Worm (Caenorhabditis elegans) whole organism, L2 larva: ENCODE results near the gene F54F7.10.

ENCODE experiments used
- C34F6.9 ChIP-seq: fragments of 150-350 bp; optimal IDR thresholded peaks from 2 replicates; lab custom pipeline; 2014; ENCODE audit warnings: missing biosample characterization, missing genetic modification characterization
- R02D3.7 ChIP-seq: fragments of 150-350 bp; optimal IDR thresholded peaks from 2 replicates; lab custom pipeline; 2014; ENCODE audit warnings: missing biosample characterization, missing genetic modification characterization
- Y55F3AM.14 ChIP-seq: fragments of 200-800 bp; sonication (Bioruptor generic); optimal IDR thresholded peaks from 2 replicates; lab custom pipeline; 2018; ENCODE audit warnings: mild to moderate bottlenecking, missing genetic modification characterization, missing compliant biosample characterization
- alr-1 ChIP-seq: fragments of 150-350 bp; optimal IDR thresholded peaks from 2 replicates; lab custom pipeline; 2014; ENCODE audit warnings: missing biosample characterization, missing genetic modification characterization
- aly-2 ChIP-seq: fragments of 150-350 bp; optimal IDR thresholded peaks from 2 replicates; lab custom pipeline; 2014; ENCODE audit warnings: missing biosample characterization, missing genetic modification characterization
- ama-1 ChIP-seq: fragments of 150-350 bp; optimal IDR thresholded peaks from 2 replicates; lab custom pipeline; 2018; ENCODE audit warnings: inconsistent platforms
- blmp-1 ChIP-seq: sonication (generic microtip); optimal IDR thresholded peaks from 2 replicates; lab custom pipeline; 2017; ENCODE audit warnings: missing genetic modification characterization, mild to moderate bottlenecking, missing compliant biosample characterization, antibody characterized with exemption, moderate library complexity; ENCODE audit not compliant: insufficient read depth
- ceh-82 ChIP-seq: fragments of 150-350 bp; optimal IDR thresholded peaks from 2 replicates; lab custom pipeline; 2014; ENCODE audit warnings: missing biosample characterization, missing genetic modification characterization
- egl-27 ChIP-seq: sonication (generic microtip); optimal IDR thresholded peaks from 3 replicates; lab custom pipeline; 2017; ENCODE audit warnings: missing biosample characterization, missing genetic modification reagents, missing genetic modification characterization
- elt-1 ChIP-seq: fragments of 150-350 bp; optimal IDR thresholded peaks from 2 replicates; lab custom pipeline; 2014; ENCODE audit warnings: missing biosample characterization, missing genetic modification characterization
- elt-3 ChIP-seq: sonication (generic microtip); optimal IDR thresholded peaks from 2 replicates; lab custom pipeline; 2017; ENCODE audit warnings: missing biosample characterization, missing genetic modification characterization
- fos-1 ChIP-seq: fragments of 150-350 bp; optimal IDR thresholded peaks from 2 replicates; lab custom pipeline; 2014; ENCODE audit warnings: missing biosample characterization, missing genetic modification characterization
- lin-11 ChIP-seq: fragments of 150-350 bp; sonication (generic microtip); optimal IDR thresholded peaks from 2 replicates; lab custom pipeline; 2014; ENCODE audit warnings: missing biosample characterization, missing genetic modification characterization, inconsistent platforms, mixed read lengths
- lin-13 ChIP-seq: fragments of 150-350 bp; optimal IDR thresholded peaks from 2 replicates; lab custom pipeline; 2014; ENCODE audit warnings: missing biosample characterization, missing genetic modification reagents, missing genetic modification characterization
- mab-5 ChIP-seq: fragments of 150-350 bp; optimal IDR thresholded peaks from 2 replicates; lab custom pipeline; 2014; ENCODE audit warnings: missing biosample characterization, missing genetic modification characterization
- mbf-1 ChIP-seq: sonication (generic microtip); optimal IDR thresholded peaks from 2 replicates; lab custom pipeline; 2017; ENCODE audit warnings: missing biosample characterization, missing genetic modification characterization
- mdl-1 ChIP-seq, 2 experiments: fragments of 150-350 bp in 1 of 2; sonication (generic microtip) in 1 of 2; optimal IDR thresholded peaks; 2 replicates each; lab custom pipeline; 2017; ENCODE audit warnings: missing biosample characterization in 2 of 2, missing genetic modification characterization in 2 of 2
- nhr-10 ChIP-seq: sonication (generic microtip); optimal IDR thresholded peaks from 2 replicates; lab custom pipeline; 2017; ENCODE audit warnings: missing biosample characterization, missing genetic modification characterization
- nhr-11 ChIP-seq: fragments of 150-350 bp; optimal IDR thresholded peaks from 2 replicates; lab custom pipeline; 2014; ENCODE audit warnings: missing biosample characterization, missing genetic modification characterization
- nhr-12 ChIP-seq: fragments of 150-350 bp; optimal IDR thresholded peaks from 2 replicates; lab custom pipeline; 2014; ENCODE audit warnings: missing biosample characterization, missing genetic modification characterization
- nhr-129 ChIP-seq: fragments of 150-350 bp; optimal IDR thresholded peaks from 2 replicates; lab custom pipeline; 2014; ENCODE audit warnings: missing biosample characterization, missing genetic modification characterization
- nhr-21 ChIP-seq: fragments of 150-350 bp; optimal IDR thresholded peaks from 2 replicates; lab custom pipeline; 2014; ENCODE audit warnings: missing biosample characterization, missing genetic modification characterization
- nhr-23 ChIP-seq: fragments of 150-350 bp; optimal IDR thresholded peaks from 2 replicates; lab custom pipeline; 2014; ENCODE audit warnings: missing biosample characterization, missing genetic modification reagents, missing genetic modification characterization
- nhr-6 ChIP-seq: fragments of 150-350 bp; optimal IDR thresholded peaks from 2 replicates; lab custom pipeline; 2014; ENCODE audit warnings: missing biosample characterization, missing genetic modification characterization
- peb-1 ChIP-seq: fragments of 150-350 bp; optimal IDR thresholded peaks from 2 replicates; lab custom pipeline; 2014; ENCODE audit warnings: missing biosample characterization, missing genetic modification characterization
- sem-4 ChIP-seq: fragments of 150-350 bp; optimal IDR thresholded peaks from 2 replicates; lab custom pipeline; 2014; ENCODE audit warnings: missing biosample characterization, missing genetic modification reagents, missing genetic modification characterization
- sma-9 ChIP-seq, 2 experiments: fragments of 150-350 bp in 1 of 2; sonication (generic microtip) in 1 of 2; optimal IDR thresholded peaks; 2 replicates each; lab custom pipeline; 2014 to 2016; ENCODE audit warnings: missing genetic modification characterization in 2 of 2, mild to moderate bottlenecking in 1 of 2, missing biosample characterization in 1 of 2, missing compliant biosample characterization in 1 of 2, missing genetic modification reagents in 1 of 2, moderate library complexity in 1 of 2
- unc-39 ChIP-seq: fragments of 150-350 bp; optimal IDR thresholded peaks from 2 replicates; lab custom pipeline; 2014; ENCODE audit warnings: missing biosample characterization, missing genetic modification characterization
- unc-55 ChIP-seq: fragments of 150-350 bp; sonication (generic microtip); optimal IDR thresholded peaks from 3 replicates; lab custom pipeline; 2014; ENCODE audit warnings: missing biosample characterization, missing genetic modification reagents, missing genetic modification characterization
- zag-1 ChIP-seq: fragments of 150-350 bp; optimal IDR thresholded peaks from 2 replicates; lab custom pipeline; 2014; ENCODE audit warnings: missing biosample characterization, missing genetic modification characterization
- ztf-1 ChIP-seq: fragments of 200-800 bp; sonication (Bioruptor generic); conservative IDR thresholded peaks from 2 replicates; pipeline ENCODE4 v1.3.6; 2022; ENCODE audit warnings: missing genetic modification characterization, missing compliant biosample characterization

The F54F7.10 gene

DNA sequence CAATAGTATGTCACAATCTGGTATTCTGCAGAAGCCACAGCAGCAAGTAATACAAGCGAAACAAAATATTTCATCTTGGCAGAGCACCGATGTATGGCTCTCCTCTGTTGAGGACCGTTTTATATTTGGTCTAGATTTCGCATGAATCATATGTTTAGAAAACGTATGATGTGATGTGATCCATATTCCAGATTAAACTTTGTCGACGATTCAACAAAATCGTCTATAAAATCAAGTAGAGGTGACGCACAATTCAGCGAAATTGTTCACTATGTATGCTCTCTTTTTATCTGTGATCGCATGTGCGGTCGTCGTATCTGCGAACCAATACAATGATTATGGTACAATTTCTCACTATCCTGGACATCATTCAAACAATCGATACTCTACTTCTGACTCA lies 16.5 kb downstream of the F54F7.10 start, which contains the start of the genes Y62H9A.3 and Y62H9A.4:
TSS of gene Y62H9A.3 (minus strand) at position 101 of the 400 bp plus-strand sequence.
TSS of gene Y62H9A.4 (plus strand) at position 256 of the 400 bp plus-strand sequence.
- TF ChIP-seq lin-11 (tag; lab: Kevin White, UChicago), result no peak
- no peak for TF ChIP-seq mdl-1 (tag; optimal IDR thresholded peaks at IDR 0.05; lab: Kevin White, UChicago)
- TF ChIP-seq alr-1 (tag; lab: Kevin White, UChicago), result no peak
- no peak for TF ChIP-seq lin-13

DNA sequence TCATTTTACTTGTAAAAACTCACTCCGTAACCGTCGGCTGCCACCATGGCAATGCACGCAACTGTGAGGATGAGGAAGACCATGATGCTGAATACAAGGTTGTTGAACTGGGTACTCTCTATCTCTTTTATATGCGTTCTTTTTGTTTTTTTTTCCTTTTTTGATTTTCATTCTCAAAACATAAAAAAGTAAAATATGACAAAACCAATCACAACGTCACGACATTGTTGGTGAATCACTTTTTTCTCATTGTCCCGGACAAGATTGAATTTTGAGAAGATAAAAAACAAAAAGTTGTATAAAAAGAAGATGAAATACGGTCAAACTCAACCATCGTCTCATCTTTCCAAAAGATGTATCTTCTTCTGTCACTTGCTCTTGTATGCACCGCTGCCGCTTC lies 19.4 kb downstream of the F54F7.10 start, which contains the start of the genes Y62H9A.5 and ule-5:
TSS of gene Y62H9A.5 (minus strand) at position 101 of the 400 bp plus-strand sequence.
TSS of gene ule-5 (plus strand) at position 328 of the 400 bp plus-strand sequence.
- TF ChIP-seq nhr-23 (tag; lab: Kevin White, UChicago) (no peak), nhr-11 (tag; lab: Kevin White, UChicago) (no peak), egl-27 (tag; lab: Kevin White, UChicago) (no peak), mdl-1 (tag; optimal IDR thresholded peaks at IDR 0.05; lab: Kevin White, UChicago) (no peak), nhr-10 (tag; lab: Kevin White, UChicago) (no peak), nhr-21 (tag; lab: Kevin White, UChicago) (no peak), peb-1 (tag; lab: Kevin White, UChicago) (no peak)

DNA sequence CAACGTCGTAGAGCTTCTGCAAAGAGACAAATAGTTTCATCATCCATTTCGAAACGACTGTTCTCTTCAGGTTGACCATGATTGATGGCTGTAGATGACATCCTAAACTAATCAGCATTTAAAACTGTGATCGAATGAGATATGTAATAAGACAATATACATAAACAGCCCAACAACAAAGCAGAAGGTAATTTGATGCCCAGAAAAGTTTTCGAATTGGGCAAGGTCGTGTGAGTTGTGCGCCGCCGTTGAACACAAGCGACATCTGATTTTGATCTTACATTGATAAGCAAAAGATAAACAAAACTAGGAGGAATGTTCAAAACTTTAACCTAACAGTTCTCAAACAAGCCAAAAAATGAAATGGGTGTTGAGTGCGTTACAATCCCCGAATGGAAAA lies 22.2 kb downstream of the F54F7.10 start, which contains the start of gene Y62H9A.7:
TSS of gene Y62H9A.7 (minus strand) at position 101 of the 400 bp plus-strand sequence.
- TF ChIP-seq Y55F3AM.14 (GFP tag; lab: Kevin White, UChicago), result no peak

DNA sequence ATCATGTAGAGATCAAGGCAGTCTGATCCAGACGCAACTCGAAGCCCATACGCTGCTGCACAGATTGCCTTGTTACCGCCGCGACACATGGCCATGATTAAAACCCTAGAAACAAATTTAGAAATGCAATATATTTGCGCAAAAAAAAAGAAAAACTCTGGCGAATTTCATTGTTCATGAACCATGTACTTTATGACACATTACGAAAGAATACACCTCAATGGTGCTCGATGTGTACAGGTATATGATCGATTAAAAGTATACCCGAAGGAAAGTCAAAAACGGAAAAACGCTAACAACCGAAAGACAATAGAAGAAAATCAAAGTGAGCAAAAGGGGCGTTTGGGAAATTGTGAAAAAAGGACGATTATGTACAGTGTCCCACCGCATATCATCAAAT lies 28.9 kb downstream of the F54F7.10 start, which contains the start of gene Y62H9A.8:
TSS of gene Y62H9A.8 (minus strand) at position 101 of the 400 bp plus-strand sequence.
- no peak for TF ChIP-seq R02D3.7 (tag; lab: Kevin White, UChicago)
- TF ChIP-seq fos-1 (tag; lab: Kevin White, UChicago), result no peak
- no peak for TF ChIP-seq ceh-82 (tag; lab: Kevin White, UChicago)
- TF ChIP-seq zag-1 (tag; lab: Kevin White, UChicago), result no peak
- TF ChIP-seq unc-55 (GFP tag; lab: Kevin White, UChicago), result no peak
- TF ChIP-seq nhr-12, result no peak
- TF ChIP-seq peb-1 (tag; lab: Kevin White, UChicago), result no peak
- no peak for TF ChIP-seq lin-11 (tag; lab: Kevin White, UChicago)
- TF ChIP-seq mab-5 (tag; lab: Kevin White, UChicago), result no peak
- TF ChIP-seq blmp-1, result no peak
- TF ChIP-seq C34F6.9 (tag; lab: Kevin White, UChicago), result no peak
- TF ChIP-seq sem-4, result no peak
- TF ChIP-seq mbf-1 (tag; lab: Kevin White, UChicago), result no peak
- no peak for TF ChIP-seq unc-39 (tag; lab: Kevin White, UChicago)
- no peak for TF ChIP-seq nhr-129 (tag; lab: Kevin White, UChicago)
- no peak for TF ChIP-seq egl-27 (tag; lab: Kevin White, UChicago)
- no peak for TF ChIP-seq ama-1 (lab: Kevin White, UChicago)
- TF ChIP-seq, all 48 proteins: peak for 0

DNA sequence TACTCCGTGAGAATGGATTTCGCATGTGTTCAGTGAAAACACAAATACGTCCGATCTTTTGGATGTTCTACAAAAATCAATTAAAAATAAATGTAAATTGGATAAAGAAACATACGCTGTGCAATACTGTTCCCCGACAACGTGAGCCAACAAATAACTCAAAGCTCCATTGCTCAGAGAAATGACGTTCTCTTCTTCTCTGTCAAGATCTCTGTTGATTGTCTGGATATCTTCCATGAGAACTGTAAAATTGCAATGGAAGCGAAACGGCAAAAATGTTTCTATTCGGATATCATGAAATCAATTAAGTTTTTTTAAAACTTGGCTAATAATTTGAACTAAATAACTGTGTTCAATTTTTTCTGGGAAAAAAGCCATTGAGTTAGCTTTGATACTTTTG lies 33.3 kb downstream of the F54F7.10 start:
- no peak for TF ChIP-seq zag-1 (tag; lab: Kevin White, UChicago)
- no peak for TF ChIP-seq ztf-1
- TF ChIP-seq elt-3, result no peak
- no peak for TF ChIP-seq nhr-6
- TF ChIP-seq egl-27 (tag; lab: Kevin White, UChicago), result no peak
- no peak for TF ChIP-seq lin-11 (tag; lab: Kevin White, UChicago)

DNA sequence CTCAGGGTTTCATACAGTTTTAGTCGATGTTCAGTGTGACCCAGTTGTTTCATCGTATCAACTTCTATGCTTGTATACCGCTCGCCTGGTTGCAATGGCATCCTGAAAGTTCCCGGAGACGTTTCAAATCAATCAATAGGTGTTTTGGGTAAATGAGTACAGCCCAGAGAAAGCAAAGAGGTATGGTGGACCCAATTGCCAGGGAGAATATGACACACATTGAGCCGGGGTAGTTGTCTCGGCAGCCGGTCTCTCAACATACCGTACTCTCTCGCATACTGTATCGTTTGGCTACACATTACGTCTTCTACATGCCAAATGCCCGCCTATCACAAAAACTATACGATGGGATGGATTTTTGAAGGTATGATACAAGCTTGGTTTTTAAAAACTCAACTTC lies 34.6 kb downstream of the F54F7.10 start, which contains the start of gene Y62H9A.9:
TSS of gene Y62H9A.9 (minus strand) at position 101 of the 400 bp plus-strand sequence.
- no peak for TF ChIP-seq nhr-11 (tag; lab: Kevin White, UChicago)
- no peak for TF ChIP-seq peb-1 (tag; lab: Kevin White, UChicago)
- no peak for TF ChIP-seq sma-9 (GFP tag; optimal IDR thresholded peaks at IDR 0.05; lab: Kevin White, UChicago)
- TF ChIP-seq sma-9 (tag; optimal IDR thresholded peaks at IDR 0.05; lab: Kevin White, UChicago), result no peak
- no peak for TF ChIP-seq sem-4
- TF ChIP-seq ama-1 (lab: Kevin White, UChicago), result no peak
- no peak for TF ChIP-seq elt-1 (tag; lab: Kevin White, UChicago)
- TF ChIP-seq aly-2, result no peak
- TF ChIP-seq, all 48 proteins: peak for 0
